Fruit fly (Drosophila melanogaster): Measurements from ENCODE around the gene CG46525.

CG46525 gene

dm6 chr3L:17486794-17487726 is 12.0 kb downstream of the CG46525 start, which contains the start of gene Oatp74D (continued):
- TF ChIP-seq dmrt99B (tag; optimal IDR thresholded peaks at IDR 0.05) (peak; percentile 58), CG12659 (GFP tag; optimal IDR thresholded peaks at IDR 0.05) (peak; percentile 45), ab (GFP tag; optimal IDR thresholded peaks at IDR 0.05) (no peak), CG13296 (GFP tag; optimal IDR thresholded peaks at IDR 0.05) (peak; percentile 65), eyg (GFP tag; optimal IDR thresholded peaks at IDR 0.05) (no peak), CTCF (GFP tag; optimal IDR thresholded peaks at IDR 0.05) (no peak), yki (optimal IDR thresholded peaks at IDR 0.05) (peak; percentile 64), CG4360 (GFP tag; IDR thresholded peaks at IDR 0.05) (peak; percentile 88), CG31224 (GFP tag; IDR thresholded peaks at IDR 0.05) (no peak), CG4424 (GFP tag; optimal IDR thresholded peaks at IDR 0.05) (peak; percentile 78), CG4707 (GFP tag; optimal IDR thresholded peaks at IDR 0.05) (peak; percentile 56), Neu2 (GFP tag; optimal IDR thresholded peaks at IDR 0.05; ENCODE audit: borderline replicate concordance) (no peak), inv (GFP tag; IDR thresholded peaks at IDR 0.05; ENCODE audit: partially characterized antibody) (peak; percentile 13; the same call in 1 of the 2 replicates), CG13123 (GFP tag; optimal IDR thresholded peaks at IDR 0.05) (no peak), croc (GFP tag; conservative IDR thresholded peaks at IDR 0.05) (no peak), Oaz (GFP tag; IDR thresholded peaks at IDR 0.05) (no peak), twi (tag; optimal IDR thresholded peaks at IDR 0.05) (peak; percentile 64), toy (GFP tag; IDR thresholded peaks at IDR 0.05) (no peak), Elba2 (GFP tag; optimal IDR thresholded peaks at IDR 0.05) (no peak), zfh1 (GFP tag; IDR thresholded peaks at IDR 0.05) (peak; percentile 30; the same call in 2 of the 3 replicates), ci (GFP tag; IDR thresholded peaks at IDR 0.05) (peak; percentile 59; the same call in 2 of the 3 replicates), unc-4 (GFP tag; IDR thresholded peaks at IDR 0.05; ENCODE audit: partially characterized antibody) (no peak), CG6854 (GFP tag; optimal IDR thresholded peaks at IDR 0.05) (peak; percentile 59), Abd-B (GFP tag; optimal IDR thresholded peaks at IDR 0.05) (no peak), CG16863 (GFP tag; optimal IDR thresholded peaks at IDR 0.05) (no peak), jumu (GFP tag; optimal IDR thresholded peaks at IDR 0.05) (peak; percentile 44), sc (optimal IDR thresholded peaks at IDR 0.05) (no peak), sc (GFP tag; optimal IDR thresholded peaks at IDR 0.05) (peak; percentile 7), CG17568 (GFP tag; optimal IDR thresholded peaks at IDR 0.05) (peak; percentile 68), shn (GFP tag; optimal IDR thresholded peaks at IDR 0.05) (no peak), CG10147 (GFP tag; optimal IDR thresholded peaks at IDR 0.05) (peak; percentile 14), CG12236 (GFP tag; optimal IDR thresholded peaks at IDR 0.05) (no peak), lov (optimal IDR thresholded peaks at IDR 0.05) (no peak), lov (GFP tag; IDR thresholded peaks at IDR 0.05) (0 out of 3 replicates have a peak, but pooled peaks have one; percentile 30), pan (optimal IDR thresholded peaks at IDR 0.05) (no peak), pan (GFP tag; optimal IDR thresholded peaks at IDR 0.05 in 1 of 2, IDR thresholded peaks at IDR 0.05 in 1 of 2) (peak in 1 of 2 experiments; percentile 61), ewg (GFP tag; optimal IDR thresholded peaks at IDR 0.05) (peak; percentile 32), ken (GFP tag; IDR thresholded peaks at IDR 0.05) (no peak), en (GFP tag; optimal IDR thresholded peaks at IDR 0.05) (no peak), Pdp1 (GFP tag; optimal IDR thresholded peaks at IDR 0.05) (peak in 1 of 2 experiments; percentile 57), CG17328 (GFP tag; IDR thresholded peaks at IDR 0.05) (peak; percentile 22; the same call in 1 of the 2 replicates), CG8924 (tag; optimal IDR thresholded peaks at IDR 0.05) (peak; percentile 75), Awh (GFP tag; IDR thresholded peaks at IDR 0.05) (peak; percentile 15; the same call in 1 of the 2 replicates), CG17186 (GFP tag; optimal IDR thresholded peaks at IDR 0.05) (peak; percentile 60), Hr78 (GFP tag; optimal IDR thresholded peaks at IDR 0.05) (peak in 1 of 2 experiments; percentile 13), CG32767 (GFP tag; IDR thresholded peaks at IDR 0.05) (peak; percentile 77), NK7.1 (GFP tag; optimal IDR thresholded peaks at IDR 0.05) (no peak), CG15601 (tag; optimal IDR thresholded peaks at IDR 0.05) (peak; percentile 67), BEAF-32 (GFP tag; optimal IDR thresholded peaks at IDR 0.05) (no peak)
